Worm (Caenorhabditis elegans) whole organism, L3 larva: ENCODE results near the gene amx-1.

ENCODE experiments used
- R02D3.7 ChIP-seq: fragments of 150-350 bp; optimal IDR thresholded peaks from 2 replicates; lab custom pipeline; 2014; ENCODE audit warnings: missing biosample characterization, missing genetic modification characterization
- ZK546.5 ChIP-seq: sonication (generic microtip); optimal IDR thresholded peaks from 2 replicates; lab custom pipeline; 2017; ENCODE audit warnings: missing biosample characterization, missing genetic modification characterization
- aly-2 ChIP-seq: fragments of 150-350 bp; optimal IDR thresholded peaks from 2 replicates; lab custom pipeline; 2014; ENCODE audit warnings: missing biosample characterization, missing genetic modification characterization
- ama-1 ChIP-seq: fragments of 150-350 bp; optimal IDR thresholded peaks from 2 replicates; lab custom pipeline; 2018
- ceh-16 ChIP-seq: sonication (generic microtip); optimal IDR thresholded peaks from 2 replicates; lab custom pipeline; 2017; ENCODE audit warnings: missing biosample characterization, missing genetic modification characterization
- ceh-28 ChIP-seq: fragments of 150-350 bp; optimal IDR thresholded peaks from 2 replicates; lab custom pipeline; 2014; ENCODE audit warnings: missing biosample characterization, missing genetic modification reagents, missing genetic modification characterization
- ceh-82 ChIP-seq: fragments of 150-350 bp; optimal IDR thresholded peaks from 2 replicates; lab custom pipeline; 2014; ENCODE audit warnings: missing biosample characterization, missing genetic modification characterization
- ceh-9 ChIP-seq: sonication (generic microtip); optimal IDR thresholded peaks from 2 replicates; lab custom pipeline; 2018; ENCODE audit warnings: missing biosample characterization, missing genetic modification characterization
- daf-12 ChIP-seq: fragments of 150-350 bp; optimal IDR thresholded peaks from 2 replicates; lab custom pipeline; 2014; ENCODE audit warnings: missing biosample characterization, missing genetic modification reagents, missing genetic modification characterization
- elt-1 ChIP-seq: fragments of 150-350 bp; optimal IDR thresholded peaks from 2 replicates; lab custom pipeline; 2014; ENCODE audit warnings: missing biosample characterization, missing genetic modification characterization
- elt-2 ChIP-seq: sonication (generic microtip); optimal IDR thresholded peaks from 2 replicates; lab custom pipeline; 2016; ENCODE audit warnings: missing genetic modification reagents, mild to moderate bottlenecking, missing genetic modification characterization, missing compliant biosample characterization
- elt-3 ChIP-seq, 3 experiments: fragments of 150-350 bp in 1 of 3; sonication (generic microtip) in 2 of 3; optimal IDR thresholded peaks; 2 replicates in 2 of 3; 4 replicates in 1 of 3; lab custom pipeline; 2014 to 2017; ENCODE audit warnings: missing biosample characterization in 3 of 3, missing genetic modification characterization in 3 of 3
- fkh-2 ChIP-seq: fragments of 150-350 bp; optimal IDR thresholded peaks from 2 replicates; lab custom pipeline; 2014; ENCODE audit warnings: missing biosample characterization, missing genetic modification reagents, missing genetic modification characterization
- hmg-11 ChIP-seq: sonication (generic microtip); optimal IDR thresholded peaks from 2 replicates; lab custom pipeline; 2016; ENCODE audit warnings: missing genetic modification characterization, missing compliant biosample characterization
- lin-15B ChIP-seq: fragments of 150-350 bp; optimal IDR thresholded peaks from 2 replicates; lab custom pipeline; 2014; ENCODE audit warnings: missing biosample characterization, missing genetic modification characterization
- lin-39 ChIP-seq: fragments of 150-350 bp; optimal IDR thresholded peaks from 2 replicates; lab custom pipeline; 2018; ENCODE audit warnings: missing biosample characterization, missing genetic modification reagents, missing genetic modification characterization
- lsy-12 ChIP-seq: sonication (generic microtip); optimal IDR thresholded peaks from 2 replicates; lab custom pipeline; 2016; ENCODE audit warnings: mild to moderate bottlenecking, missing genetic modification characterization, missing compliant biosample characterization
- mdl-1 ChIP-seq: fragments of 150-350 bp; optimal IDR thresholded peaks from 2 replicates; lab custom pipeline; 2014; ENCODE audit warnings: missing biosample characterization, missing genetic modification characterization
- nhr-11 ChIP-seq: fragments of 150-350 bp; optimal IDR thresholded peaks from 2 replicates; lab custom pipeline; 2014; ENCODE audit warnings: missing biosample characterization, missing genetic modification characterization
- nhr-23 ChIP-seq: fragments of 150-350 bp; optimal IDR thresholded peaks from 2 replicates; lab custom pipeline; 2014; ENCODE audit warnings: missing biosample characterization, missing genetic modification reagents, missing genetic modification characterization
- nhr-237 ChIP-seq: fragments of 150-350 bp; optimal IDR thresholded peaks from 2 replicates; lab custom pipeline; 2014; ENCODE audit warnings: missing biosample characterization, missing genetic modification characterization
- nhr-25 ChIP-seq: sonication (generic microtip); optimal IDR thresholded peaks from 2 replicates; lab custom pipeline; 2017; ENCODE audit warnings: missing biosample characterization, missing genetic modification characterization
- nhr-43 ChIP-seq: sonication (generic microtip); optimal IDR thresholded peaks from 2 replicates; lab custom pipeline; 2016; ENCODE audit warnings: mild to moderate bottlenecking, missing genetic modification characterization, missing compliant biosample characterization; ENCODE audit not compliant: poor library complexity, severe bottlenecking
- nhr-67 ChIP-seq: fragments of 150-350 bp; optimal IDR thresholded peaks from 2 replicates; lab custom pipeline; 2014; ENCODE audit warnings: missing biosample characterization, missing genetic modification characterization
- nhr-76 ChIP-seq: fragments of 150-350 bp; sonication (generic microtip); optimal IDR thresholded peaks from 5 replicates; lab custom pipeline; 2014; ENCODE audit warnings: missing biosample characterization, missing genetic modification characterization
- nhr-77 ChIP-seq: fragments of 150-350 bp; optimal IDR thresholded peaks from 2 replicates; lab custom pipeline; 2014; ENCODE audit warnings: missing biosample characterization, missing genetic modification characterization
- pha-4 ChIP-seq: fragments of 150-350 bp; optimal IDR thresholded peaks from 2 replicates; lab custom pipeline; 2014; ENCODE audit warnings: missing biosample characterization, missing genetic modification reagents, missing genetic modification characterization
- pqm-1 ChIP-seq: fragments of 150-350 bp; optimal IDR thresholded peaks from 2 replicates; lab custom pipeline; 2017; ENCODE audit warnings: missing biosample characterization, missing genetic modification characterization, inconsistent platforms
- sea-2 ChIP-seq: fragments of 150-350 bp; sonication (generic microtip); optimal IDR thresholded peaks from 4 replicates; lab custom pipeline; 2014; ENCODE audit warnings: missing biosample characterization, missing genetic modification reagents, missing genetic modification characterization
- skn-1 ChIP-seq: fragments of 150-350 bp; optimal IDR thresholded peaks from 2 replicates; lab custom pipeline; 2014; ENCODE audit warnings: missing biosample characterization, missing genetic modification characterization
- snpc-4 ChIP-seq: fragments of 150-350 bp; optimal IDR thresholded peaks from 2 replicates; lab custom pipeline; 2014; ENCODE audit warnings: missing biosample characterization, missing genetic modification characterization
- tbx-2 ChIP-seq: sonication (generic microtip); optimal IDR thresholded peaks from 2 replicates; lab custom pipeline; 2016; ENCODE audit warnings: mild to moderate bottlenecking, missing genetic modification characterization, missing compliant biosample characterization
- zag-1 ChIP-seq: fragments of 150-350 bp; optimal IDR thresholded peaks from 2 replicates; lab custom pipeline; 2014; ENCODE audit warnings: missing biosample characterization, missing genetic modification characterization
- ztf-11 ChIP-seq: fragments of 150-350 bp; optimal IDR thresholded peaks from 2 replicates; lab custom pipeline; 2014; ENCODE audit warnings: missing biosample characterization, missing genetic modification characterization

The amx-1 gene

ce11 chrIII:3867378-3867904 lies 45.2 kb downstream of the amx-1 start, which contains the start of gene rpl-3 (continued):
- TF ChIP-seq tbx-2 (tag; lab: Kevin White, UChicago), result peak; percentile 99
- peak; percentile 98 for TF ChIP-seq elt-1
- peak; percentile 83 to 100 (median 98) for TF ChIP-seq elt-3 (tag; optimal IDR thresholded peaks at IDR 0.05; lab: Kevin White, UChicago)
- TF ChIP-seq nhr-237 (tag; lab: Kevin White, UChicago), result peak; percentile 67
- TF ChIP-seq zag-1 (tag; lab: Kevin White, UChicago), result peak; percentile 97
- peak; percentile 100 for TF ChIP-seq lin-39 (tag; lab: Kevin White, UChicago)
- peak; percentile 99 for TF ChIP-seq pqm-1 (tag; lab: Kevin White, UChicago)
- no peak for TF ChIP-seq ceh-9 (tag; lab: Kevin White, UChicago)
- TF ChIP-seq snpc-4 (tag; lab: Kevin White, UChicago), result peak; percentile 98
- TF ChIP-seq elt-2 (tag; lab: Kevin White, UChicago), result peak; percentile 99
- TF ChIP-seq nhr-67 (tag; lab: Kevin White, UChicago), result peak; percentile 76

ce11 chrIII:3867937-3868929 lies 46.0 kb downstream of the amx-1 start:
- TF ChIP-seq pha-4 (tag; lab: Kevin White, UChicago) (no peak), fkh-2 (tag; lab: Kevin White, UChicago) (no peak)

- TF ChIP-seq nhr-76 (tag; lab: Kevin White, UChicago) (no peak), zag-1 (tag; lab: Kevin White, UChicago) (no peak), lsy-12 (tag; lab: Kevin White, UChicago) (peak; percentile 17), nhr-23 (tag; lab: Kevin White, UChicago) (peak; percentile 44), ceh-28 (peak; percentile 45), R02D3.7 (tag; lab: Kevin White, UChicago) (peak; percentile 45), nhr-77 (peak; percentile 74), nhr-25 (peak; percentile 52), elt-2 (tag; lab: Kevin White, UChicago) (peak; percentile 17), ceh-82 (peak; percentile 60), aly-2 (tag; lab: Kevin White, UChicago) (peak; percentile 75)
Observed at ce11 chrIII:3869292-3869781, 47.1 kb downstream of the amx-1 start.

ce11 chrIII:3871763-3872486 lies 49.7 kb downstream of the amx-1 start:
- peak; percentile 34 for TF ChIP-seq elt-2 (tag; lab: Kevin White, UChicago)
- peak; percentile 13 for TF ChIP-seq pqm-1 (tag; lab: Kevin White, UChicago)
- TF ChIP-seq ama-1, result no peak
- no peak for TF ChIP-seq skn-1 (tag; lab: Kevin White, UChicago)

ce11 chrIII:3872978-3873377 lies 50.8 kb downstream of the amx-1 start:
- TF ChIP-seq skn-1 (tag; lab: Kevin White, UChicago), result no peak
- no peak for TF ChIP-seq lin-39 (tag; lab: Kevin White, UChicago)
- TF ChIP-seq ceh-82, result no peak
- no peak for TF ChIP-seq ceh-9 (tag; lab: Kevin White, UChicago)

ce11 chrIII:3873424-3873823 lies 51.2 kb downstream of the amx-1 start:
- TF ChIP-seq pha-4 (tag; lab: Kevin White, UChicago) (peak; percentile 83), nhr-237 (tag; lab: Kevin White, UChicago) (no peak), lin-15B (tag; lab: Kevin White, UChicago) (no peak), sea-2 (GFP tag; lab: Kevin White, UChicago) (no peak), elt-1 (no peak), ZK546.5 (tag; lab: Kevin White, UChicago) (no peak), nhr-11 (no peak), nhr-25 (peak; percentile 39), ceh-9 (tag; lab: Kevin White, UChicago) (no peak), ama-1 (no peak), lsy-12 (tag; lab: Kevin White, UChicago) (no peak), nhr-43 (tag; lab: Kevin White, UChicago) (no peak), ceh-16 (tag; lab: Kevin White, UChicago) (no peak), elt-2 (tag; lab: Kevin White, UChicago) (peak; percentile 52), daf-12 (tag; lab: Kevin White, UChicago) (no peak), mdl-1 (tag; lab: Kevin White, UChicago) (no peak), ceh-28 (no peak), pqm-1 (tag; lab: Kevin White, UChicago) (peak; percentile 25), hmg-11 (no peak), nhr-67 (tag; lab: Kevin White, UChicago) (no peak), snpc-4 (tag; lab: Kevin White, UChicago) (no peak), ztf-11 (no peak), elt-3 (tag; optimal IDR thresholded peaks at IDR 0.05; lab: Kevin White, UChicago) (no peak)
